Worm (Caenorhabditis elegans): ENCODE data around the gene F49F1.18.

- no peak for TF ChIP-seq ztf-18 (tag; optimal IDR thresholded peaks at IDR 0.05)
- no peak for TF ChIP-seq hlh-26 (GFP tag; conservative IDR thresholded peaks at IDR 0.05)
- TF ChIP-seq madf-6 (GFP tag; IDR thresholded peaks at IDR 0.05) = no peak
- no peak for TF ChIP-seq lin-26 (GFP tag; IDR thresholded peaks at IDR 0.05)
Observed at ce11 chrIV:4115634-4116033, 24.5 kb downstream of the F49F1.18 start, which contains the start of the genes F49F1.4 and F49F1.2.
